Worm (Caenorhabditis elegans): ENCODE results near the gene M01H9.5.

ce11 chrIV:4451576-4451975 lies 13.7 kb upstream of the M01H9.5 start, which contains the start of gene R08C7.1:
- TF ChIP-seq tbx-2 (tag; optimal IDR thresholded peaks at IDR 0.05) (no peak), nhr-12 (tag; optimal IDR thresholded peaks at IDR 0.05) (no peak), nhr-77 (tag; optimal IDR thresholded peaks at IDR 0.05) (no peak), fkh-10 (GFP tag; optimal IDR thresholded peaks at IDR 0.05) (no peak), snpc-4 (tag; optimal IDR thresholded peaks at IDR 0.05) (no peak), pha-4 (tag; optimal IDR thresholded peaks at IDR 0.05) (no peak)

Data from whole organism, L3 larva.